Worm (Caenorhabditis elegans): Measurements from ENCODE around the gene crt-1.

DNA sequence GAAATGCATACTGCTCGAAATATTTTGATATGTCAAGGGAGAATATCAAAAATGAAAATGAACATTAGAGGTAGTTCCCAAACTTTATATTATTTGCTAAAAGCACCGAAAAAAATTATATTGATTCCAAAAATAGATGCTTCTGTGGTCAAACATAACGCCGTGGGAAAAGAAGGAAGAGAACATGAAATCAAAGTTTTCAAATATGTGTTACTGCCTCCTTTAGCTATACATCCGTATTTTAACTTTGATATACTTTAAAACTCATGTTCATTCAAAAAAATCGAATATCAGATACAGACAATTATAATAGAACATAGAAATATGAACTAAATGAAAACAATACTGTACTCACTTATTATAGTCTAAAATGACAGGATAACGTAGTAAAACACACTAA, 3.1 kb upstream of the crt-1 start, which contains the start of gene Y38A10A.11:
- TF ChIP-seq nhr-6 (tag; optimal IDR thresholded peaks at IDR 0.05), result no peak
- TF ChIP-seq unc-62 (GFP tag; optimal IDR thresholded peaks at IDR 0.05 in 1 of 2), result no peak
- TF ChIP-seq unc-62 (tag; optimal IDR thresholded peaks at IDR 0.05), result no peak
- TF ChIP-seq duxl-1 (tag; optimal IDR thresholded peaks at IDR 0.05; ENCODE audit: poor library complexity), result no peak
- TF ChIP-seq lsy-2 (tag; optimal IDR thresholded peaks at IDR 0.05), result no peak
- TF ChIP-seq egl-27 (tag; optimal IDR thresholded peaks at IDR 0.05), result no peak
- TF ChIP-seq fos-1 (tag; optimal IDR thresholded peaks at IDR 0.05), result no peak
- TF ChIP-seq fkh-10 (GFP tag; optimal IDR thresholded peaks at IDR 0.05), result no peak
- no peak for TF ChIP-seq nhr-237 (tag; optimal IDR thresholded peaks at IDR 0.05)
- no peak for TF ChIP-seq nhr-28 (tag; optimal IDR thresholded peaks at IDR 0.05)
- no peak for TF ChIP-seq ceh-28 (tag; optimal IDR thresholded peaks at IDR 0.05)
